Worm (Caenorhabditis elegans): Measurements from ENCODE around the gene pdk-1.

Gene pdk-1

DNA sequence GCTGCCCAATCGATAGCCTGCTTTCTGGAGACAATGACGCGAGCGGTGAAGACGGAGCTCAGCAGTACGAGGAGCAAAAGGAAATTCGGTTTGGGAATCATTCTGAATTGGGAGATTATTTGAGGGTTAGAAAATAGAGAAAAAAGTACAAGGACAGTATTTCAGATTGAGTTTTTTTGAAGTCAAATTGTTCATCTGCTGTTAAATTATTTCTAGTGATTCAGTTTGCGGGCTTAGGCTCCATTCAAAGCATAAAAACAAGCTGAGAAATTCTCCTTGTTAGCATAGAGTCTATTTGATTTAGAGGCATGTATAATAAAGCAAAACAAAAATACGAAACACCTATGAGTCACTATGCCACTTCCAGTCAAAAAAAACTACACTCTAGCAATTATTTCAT is 46.3 kb downstream of the pdk-1 start, which contains the start of gene dgn-2:
dgn-2 (minus strand) TSS at position 101 of the 400 bp plus-strand sequence.
- TF ChIP-seq scrt-1 (GFP tag; IDR thresholded peaks at IDR 0.05), result no peak
- TF ChIP-seq tbx-11 (GFP tag; IDR thresholded peaks at IDR 0.05), result no peak

DNA sequence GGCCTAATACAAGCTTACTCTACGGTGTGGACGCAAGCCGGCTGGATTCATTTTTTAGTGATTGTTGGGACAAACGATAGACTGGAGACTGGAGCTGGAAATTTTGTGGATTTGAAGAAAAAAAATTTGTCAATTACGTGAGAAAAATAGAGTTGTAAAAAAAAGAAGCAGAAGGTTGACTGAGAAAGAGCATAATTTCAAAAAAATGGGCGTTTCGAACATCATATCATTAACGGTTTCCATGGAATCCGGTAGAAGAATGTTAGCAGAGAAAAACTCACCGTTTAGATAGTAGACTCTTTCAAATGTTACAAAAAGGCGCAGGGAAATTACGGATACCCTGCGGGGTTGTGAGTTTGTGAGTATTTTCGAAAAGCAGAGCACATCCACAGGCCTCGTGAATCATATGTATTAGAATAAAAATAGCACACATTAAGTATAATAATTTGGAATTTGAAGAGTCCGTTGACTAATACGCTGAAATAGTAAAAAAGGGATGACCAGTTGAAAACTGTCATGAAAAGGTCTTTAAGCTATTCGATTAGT is 49.7 kb downstream of the pdk-1 start, which contains the start of gene F56C3.7:
F56C3.7 (minus strand) TSS at position 51 of the 546 bp plus-strand sequence.
- no peak for TF ChIP-seq ama-1 (optimal IDR thresholded peaks at IDR 0.05)

DNA sequence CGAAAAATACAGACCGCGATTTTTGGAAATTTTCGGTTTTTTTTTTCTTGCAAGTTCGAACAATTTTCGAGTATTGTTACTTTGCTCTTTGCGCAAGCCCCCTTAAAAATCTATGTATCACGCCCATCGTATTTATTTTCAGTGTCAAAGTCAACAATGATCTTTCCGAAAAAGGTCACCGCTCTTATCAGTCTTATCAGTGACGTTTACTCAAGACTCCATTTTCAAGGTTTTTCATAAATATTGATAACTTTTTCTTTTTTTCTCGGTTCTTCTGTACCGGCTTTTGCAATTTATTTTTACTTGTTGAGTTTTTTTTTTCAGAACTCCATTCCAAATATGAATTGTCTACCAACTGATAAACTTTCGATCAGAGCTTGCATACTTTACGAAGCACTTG is 50.5 kb downstream of the pdk-1 start, which contains the start of gene fbxa-190:
fbxa-190 (plus strand) TSS at position 325 of the 400 bp plus-strand sequence.
- TF ChIP-seq sea-1 (GFP tag; conservative IDR thresholded peaks at IDR 0.05), result no peak
- no peak for TF ChIP-seq tbx-11 (GFP tag; IDR thresholded peaks at IDR 0.05)
- TF ChIP-seq tbx-37 (GFP tag; conservative IDR thresholded peaks at IDR 0.05), result no peak
- no peak for TF ChIP-seq hmbx-1 (tag; optimal IDR thresholded peaks at IDR 0.05)
- no peak for TF ChIP-seq pes-1 (GFP tag; IDR thresholded peaks at IDR 0.05)
- TF ChIP-seq ceh-13 (GFP tag; optimal IDR thresholded peaks at IDR 0.05), result no peak
- TF ChIP-seq B0310.2 (tag; optimal IDR thresholded peaks at IDR 0.05), result no peak
- TF ChIP-seq hnd-1 (tag; optimal IDR thresholded peaks at IDR 0.05), result no peak
- TF ChIP-seq flt-1 (GFP tag; IDR thresholded peaks at IDR 0.05), result no peak
- no peak for TF ChIP-seq F13C5.2 (tag; optimal IDR thresholded peaks at IDR 0.05)
- TF ChIP-seq hmg-4 (GFP tag; optimal IDR thresholded peaks at IDR 0.05), result no peak
- no peak for TF ChIP-seq ama-1 (optimal IDR thresholded peaks at IDR 0.05)
- TF ChIP-seq aly-1 (tag; optimal IDR thresholded peaks at IDR 0.05), result no peak
- TF ChIP-seq tra-4 (tag; optimal IDR thresholded peaks at IDR 0.05), result no peak
- no peak for TF ChIP-seq scrt-1 (GFP tag; IDR thresholded peaks at IDR 0.05)
- no peak for TF ChIP-seq ets-7 (tag; optimal IDR thresholded peaks at IDR 0.05)
- no peak for TF ChIP-seq ceh-36 (tag; optimal IDR thresholded peaks at IDR 0.05)

DNA sequence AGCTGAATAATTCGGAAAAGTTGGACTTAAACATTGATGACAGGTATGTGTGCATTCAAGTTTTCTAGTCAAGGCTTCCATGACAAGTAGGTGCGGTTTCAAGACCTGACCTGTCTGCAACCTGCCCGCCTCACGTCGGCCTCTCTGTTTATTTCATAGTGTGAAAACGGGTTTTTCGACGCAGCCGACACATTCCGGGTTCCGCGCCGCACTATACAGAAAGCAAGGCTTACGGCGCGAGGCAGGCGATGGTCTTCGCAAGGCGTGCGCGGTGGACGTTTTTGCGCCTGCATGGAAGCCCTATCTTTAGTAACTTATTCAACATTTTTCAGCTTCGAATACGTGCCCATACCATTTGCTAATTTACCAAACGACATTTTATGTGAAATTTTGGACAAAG is 51.3 kb downstream of the pdk-1 start:
- no peak for TF ChIP-seq flt-1 (GFP tag; IDR thresholded peaks at IDR 0.05)

DNA sequence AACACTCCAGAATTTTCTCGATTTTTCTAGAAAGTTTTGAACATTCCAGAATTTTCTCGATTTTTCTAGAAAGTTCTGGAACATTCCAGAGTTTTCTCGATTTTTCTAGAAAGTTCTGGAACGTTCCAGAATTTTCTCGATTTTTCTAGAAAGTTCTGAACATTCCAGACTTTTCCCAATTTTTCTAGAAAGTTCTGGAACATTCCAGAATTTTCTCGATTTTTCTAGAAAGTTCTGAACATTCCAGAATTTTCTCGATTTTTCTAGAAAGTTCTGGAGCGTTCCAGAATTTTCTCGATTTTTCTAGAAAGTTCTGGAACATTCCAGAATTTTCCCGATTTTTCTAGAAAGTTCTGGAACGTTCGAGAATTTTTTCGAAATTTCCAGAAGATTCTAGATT is 53.9 kb downstream of the pdk-1 start:
- TF ChIP-seq pes-1 (GFP tag; IDR thresholded peaks at IDR 0.05) (peak; percentile 93), tbx-11 (GFP tag; IDR thresholded peaks at IDR 0.05) (peak; percentile 60; the same call in 1 of the 2 replicates), tbx-37 (GFP tag; conservative IDR thresholded peaks at IDR 0.05) (0 out of 2 replicates have a peak, but pooled peaks have one; percentile 7), scrt-1 (GFP tag; IDR thresholded peaks at IDR 0.05) (0 out of 2 replicates have a peak, but pooled peaks have one; percentile 21), sea-1 (GFP tag; conservative IDR thresholded peaks at IDR 0.05) (peak; percentile 80), flt-1 (GFP tag; IDR thresholded peaks at IDR 0.05) (peak; percentile 87)

All from whole organism, early embryonic.